Worm (Caenorhabditis elegans) whole organism, dauer: ENCODE measurements around the gene F46H5.7.

Experiments used
- unc-62 ChIP-seq: sonication (generic microtip); optimal IDR thresholded peaks from 2 replicates; lab custom pipeline; 2017; ENCODE audit warnings: missing biosample characterization, missing genetic modification reagents, missing genetic modification characterization

Gene F46H5.7

DNA sequence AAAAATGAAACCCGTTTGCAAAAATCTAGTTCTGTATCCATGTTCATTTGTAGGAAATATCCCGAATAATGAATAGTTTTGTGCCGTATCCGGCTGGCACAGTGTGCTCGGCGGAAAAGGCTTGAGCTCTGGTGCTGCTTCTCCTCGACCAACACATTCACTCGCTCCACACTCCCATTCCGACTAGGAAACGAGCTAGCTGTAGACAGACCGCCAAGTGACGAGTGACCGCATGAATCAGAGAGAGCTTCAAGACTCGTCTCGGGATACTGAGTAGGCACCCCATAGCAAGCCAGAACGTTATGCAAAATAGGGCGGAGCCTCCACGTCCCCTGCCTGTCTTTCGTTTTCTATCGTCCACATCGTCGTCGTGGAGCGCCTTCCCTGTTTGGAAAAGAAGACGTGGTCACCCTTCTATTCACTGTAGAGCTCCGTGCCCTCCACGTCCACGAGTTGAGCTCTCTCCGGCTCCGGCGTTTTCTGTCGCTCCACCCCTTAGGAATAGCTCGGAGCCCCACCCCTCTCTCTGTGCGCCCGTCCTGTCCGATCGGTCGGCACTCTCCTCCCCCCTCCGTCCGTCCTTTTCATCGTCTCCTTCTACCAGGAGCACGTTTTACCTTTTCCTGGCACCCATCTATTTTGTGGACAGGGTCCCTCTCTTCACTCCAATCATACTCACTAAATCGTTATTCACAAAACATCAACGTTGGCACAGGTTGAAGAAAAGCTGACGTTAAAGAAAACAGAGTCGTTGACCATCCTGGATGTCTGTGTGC, 24.9 kb downstream of the F46H5.7 start, which contains the start of gene syd-9:
Gene syd-9, plus strand, starts transcription at position 394 of the 776 bp plus-strand sequence.
- TF ChIP-seq unc-62 (GFP tag; lab: Kevin White, UChicago) = no peak

DNA sequence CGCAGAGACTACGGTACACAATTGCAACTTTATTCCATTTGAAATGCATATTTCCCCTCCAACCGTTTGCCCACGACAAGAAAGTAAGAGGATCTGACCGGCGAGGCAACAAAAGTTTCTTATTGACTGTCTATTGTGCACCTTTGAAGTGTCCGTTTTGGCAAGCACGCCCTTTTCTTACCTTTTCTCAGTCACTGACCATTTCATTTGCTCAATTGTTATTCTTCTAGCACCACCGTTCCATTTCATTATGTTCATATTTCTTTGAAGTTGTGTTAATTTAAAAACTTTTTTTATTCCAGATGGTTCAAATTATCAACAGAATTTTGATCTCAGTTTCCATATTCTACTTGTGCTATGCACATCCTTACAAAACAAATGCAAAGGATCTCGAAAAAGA, 31.4 kb downstream of the F46H5.7 start, which contains the start of gene spp-22:
Gene spp-22, plus strand, starts transcription at position 301 of the 400 bp plus-strand sequence.
- TF ChIP-seq unc-62 (GFP tag; lab: Kevin White, UChicago) = no peak

ce11 chrX:7210467-7211107, 32.2 kb downstream of the F46H5.7 start:
- TF ChIP-seq unc-62 (GFP tag; lab: Kevin White, UChicago) = no peak

DNA sequence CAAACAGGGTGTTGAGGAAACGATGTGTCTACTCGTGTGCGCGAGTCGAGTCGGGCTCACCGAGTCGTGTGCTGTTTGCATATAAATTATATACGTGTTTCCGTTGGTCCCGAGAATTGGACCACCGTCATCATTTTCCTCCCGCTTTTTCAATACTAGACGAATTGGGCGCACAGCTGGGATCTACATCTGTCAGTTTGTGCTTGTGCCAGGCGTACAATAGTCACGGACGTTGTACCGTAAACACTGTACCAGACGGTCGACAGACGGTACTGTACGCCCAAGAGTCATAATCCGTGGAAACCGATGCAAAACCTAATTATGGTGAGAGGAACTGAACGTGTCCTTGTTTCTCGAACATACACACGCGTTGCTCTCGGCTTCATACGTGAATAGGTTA, 33.6 kb downstream of the F46H5.7 start:
- TF ChIP-seq unc-62 (GFP tag; lab: Kevin White, UChicago) = no peak

DNA sequence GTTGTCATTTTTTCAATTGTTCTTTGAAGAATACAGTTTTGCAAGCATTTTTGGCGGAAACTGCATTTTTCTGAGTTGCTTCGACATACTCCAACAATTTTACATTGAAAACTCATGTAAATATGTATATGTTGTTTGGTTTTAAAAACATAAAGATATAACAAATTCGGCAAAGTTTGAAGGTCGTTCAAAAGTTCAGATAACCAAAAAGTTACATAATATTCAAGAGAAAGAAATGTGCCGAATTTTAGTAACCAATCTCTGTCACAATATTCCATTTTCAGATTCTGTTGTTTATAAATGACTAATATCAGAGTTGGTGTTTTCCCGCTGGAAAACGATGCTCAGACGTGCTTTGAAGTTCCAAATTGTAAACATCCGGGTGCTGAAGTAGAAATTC, 36.4 kb downstream of the F46H5.7 start, which contains the start of gene ZK867.2:
Gene ZK867.2, plus strand, starts transcription at position 301 of the 400 bp plus-strand sequence.
- TF ChIP-seq unc-62 (GFP tag; lab: Kevin White, UChicago) = no peak

DNA sequence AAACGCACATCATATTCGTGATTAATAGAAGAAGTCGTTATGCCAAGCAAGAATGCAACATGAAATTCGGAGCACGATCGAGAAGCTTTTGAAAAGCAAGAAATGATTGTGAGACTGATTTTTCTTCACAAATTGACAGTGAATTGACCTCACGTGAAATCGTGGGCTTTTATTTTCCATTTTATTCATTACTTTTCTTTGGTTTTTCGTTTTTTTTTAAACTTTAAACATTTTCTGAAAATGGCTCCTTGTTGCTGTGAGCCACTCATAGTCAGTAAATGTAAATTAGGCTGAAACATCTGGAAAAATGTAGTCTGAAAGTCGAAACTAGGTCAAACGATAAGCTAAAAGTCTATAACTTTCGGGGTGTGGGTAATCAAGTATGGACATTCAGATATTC, 37.6 kb downstream of the F46H5.7 start, which contains the start of gene C55B6.5:
Gene C55B6.5, minus strand, starts transcription at position 101 of the 400 bp plus-strand sequence.
- no peak for TF ChIP-seq unc-62 (GFP tag; lab: Kevin White, UChicago)

ce11 chrX:7204175-7204574, 38.6 kb downstream of the F46H5.7 start:
- TF ChIP-seq unc-62 (GFP tag; lab: Kevin White, UChicago) = no peak

- TF ChIP-seq unc-62 (GFP tag; lab: Kevin White, UChicago) = no peak
Observed at ce11 chrX:7200475-7200874, 42.3 kb downstream of the F46H5.7 start.

DNA sequence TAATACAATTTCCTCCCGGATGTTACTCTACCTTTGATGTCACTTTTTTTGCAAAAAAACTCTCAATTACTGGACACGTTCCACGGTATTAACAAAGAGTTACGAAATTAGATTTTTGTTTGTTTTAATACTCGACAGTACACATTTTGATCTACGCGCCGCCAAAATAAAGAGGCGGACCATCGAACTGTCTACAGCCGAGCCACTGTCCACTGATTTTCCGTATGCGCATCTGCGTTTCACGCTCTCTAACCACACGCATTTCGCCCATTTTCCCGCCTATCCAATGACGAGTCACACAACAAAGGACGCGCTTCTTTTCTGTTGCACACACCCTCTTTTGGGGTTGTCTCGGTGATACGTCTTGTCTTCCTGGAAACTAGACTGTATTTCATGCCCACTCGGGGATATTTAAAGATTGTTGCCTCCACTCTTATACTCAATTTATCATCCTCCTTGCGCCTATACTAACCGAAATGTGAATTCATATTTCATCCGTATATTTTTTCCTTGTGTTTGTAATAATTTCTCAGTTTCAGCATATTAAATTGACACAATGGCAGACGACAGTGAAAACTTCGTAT, 42.9 kb downstream of the F46H5.7 start, which contains the start of gene C55B6.1:
Gene C55B6.1, plus strand, starts transcription at position 534 of the 584 bp plus-strand sequence.
- no peak for TF ChIP-seq unc-62 (GFP tag; lab: Kevin White, UChicago)

DNA sequence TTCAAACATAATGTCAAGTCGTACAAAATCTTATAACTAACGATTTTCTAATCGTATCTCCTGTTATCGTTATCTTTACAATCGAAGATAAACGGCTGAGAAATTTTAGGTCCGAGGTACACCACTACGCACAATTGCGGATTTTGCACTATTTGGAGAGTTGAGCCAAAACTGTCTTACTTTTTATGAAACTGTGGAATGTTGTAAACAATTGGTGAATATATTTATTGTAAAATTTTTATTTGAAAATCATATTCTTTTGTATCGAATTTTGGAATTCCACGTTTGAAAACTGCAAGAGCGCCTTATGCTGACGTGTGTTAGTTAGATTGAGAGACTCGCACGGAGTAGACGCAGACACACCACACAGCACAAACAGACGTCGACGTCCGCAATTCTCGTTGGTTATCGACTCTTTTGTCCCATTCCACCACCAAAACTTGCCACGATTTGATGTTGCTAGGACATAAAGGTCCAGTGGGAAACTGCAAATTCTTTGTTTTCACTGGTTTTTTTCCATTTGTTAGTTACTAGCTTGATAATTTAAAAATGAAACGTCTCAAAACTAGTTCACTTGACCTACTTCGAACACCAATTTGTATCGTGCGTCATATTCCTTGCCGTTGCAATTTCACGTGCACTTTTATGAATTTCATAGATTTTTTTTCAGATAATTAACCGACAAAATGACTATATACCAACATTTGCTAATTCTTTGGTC, 48.7 kb downstream of the F46H5.7 start, which contains the start of gene dnj-7:
Gene dnj-7, plus strand, starts transcription at position 671 of the 721 bp plus-strand sequence.
- no peak for TF ChIP-seq unc-62 (GFP tag; lab: Kevin White, UChicago)

ce11 chrX:7191882-7192281, 50.9 kb downstream of the F46H5.7 start, which contains the start of gene C55B6.7:
Gene C55B6.7, minus strand, starts transcription at chrX:7191982.
- no peak for TF ChIP-seq unc-62 (GFP tag; lab: Kevin White, UChicago)
